Worm (Caenorhabditis elegans): Measurements from ENCODE around the gene nhr-3.

ce11 chrX:14541992-14542391, 16.3 kb upstream of the nhr-3 start, which contains the start of gene fbxa-81:
- TF ChIP-seq R02D3.7 (tag; optimal IDR thresholded peaks at IDR 0.05) (no peak), pha-4 (tag; optimal IDR thresholded peaks at IDR 0.05) (no peak), nhr-77 (tag; optimal IDR thresholded peaks at IDR 0.05) (no peak), ztf-11 (tag; optimal IDR thresholded peaks at IDR 0.05) (no peak), nfya-1 (tag; optimal IDR thresholded peaks at IDR 0.05; ENCODE audit: insufficient read depth) (no peak), fkh-10 (GFP tag; optimal IDR thresholded peaks at IDR 0.05) (no peak), aly-2 (tag; optimal IDR thresholded peaks at IDR 0.05) (no peak), lin-15B (tag; optimal IDR thresholded peaks at IDR 0.05) (no peak)
